Worm (Caenorhabditis elegans) whole organism, L1 larva: ENCODE measurements around the gene rps-13.

Experiments used
- F16B12.6 ChIP-seq: fragments of 150-350 bp; optimal IDR thresholded peaks from 2 replicates; lab custom pipeline; 2014; ENCODE audit warnings: missing biosample characterization, missing genetic modification characterization
- aha-1 ChIP-seq: fragments of 150-350 bp; optimal IDR thresholded peaks from 2 replicates; lab custom pipeline; 2014; ENCODE audit warnings: missing biosample characterization, missing genetic modification characterization
- aly-2 ChIP-seq: fragments of 150-350 bp; optimal IDR thresholded peaks from 2 replicates; lab custom pipeline; 2014; ENCODE audit warnings: missing biosample characterization, missing genetic modification characterization
- ceh-63 ChIP-seq: fragments of 200-800 bp; sonication (Bioruptor generic); optimal IDR thresholded peaks from 2 replicates; lab custom pipeline; 2018; ENCODE audit warnings: mild to moderate bottlenecking, missing genetic modification characterization, missing compliant biosample characterization
- ceh-8 ChIP-seq: fragments of 200-800 bp; sonication (Bioruptor generic); optimal IDR thresholded peaks from 2 replicates; lab custom pipeline; 2018; ENCODE audit warnings: mild to moderate bottlenecking, missing genetic modification characterization, moderate library complexity, missing compliant biosample characterization
- efl-1 ChIP-seq, 4 experiments: fragments of 150-350 bp; optimal IDR thresholded peaks in 3 of 4; peaks in 1 of 4; 1 replicate in 1 of 4; 2 replicates in 3 of 4; lab custom pipeline; 2014; ENCODE audit warnings: missing biosample characterization in 2 of 4, missing genetic modification characterization in 2 of 4, missing genetic modification reagents in 2 of 4
- egl-13 ChIP-seq: sonication (generic microtip); optimal IDR thresholded peaks from 2 replicates; lab custom pipeline; 2016; ENCODE audit warnings: missing genotype, missing genetic modification reagents, missing genetic modification characterization, missing compliant biosample characterization
- elt-2 ChIP-seq: sonication (generic microtip); optimal IDR thresholded peaks from 2 replicates; lab custom pipeline; 2016; ENCODE audit warnings: missing genetic modification characterization, mild to moderate bottlenecking, inconsistent platforms, missing compliant biosample characterization, missing genetic modification reagents
- elt-3 ChIP-seq, 6 experiments: fragments of 150-350 bp in 1 of 6; sonication (generic microtip); optimal IDR thresholded peaks; 2 replicates each; lab custom pipeline; 2017 to 2018; ENCODE audit warnings: missing biosample characterization in 6 of 6, missing genetic modification characterization in 6 of 6, inconsistent platforms in 1 of 6
- ets-5 ChIP-seq: fragments of 200-800 bp; sonication (Bioruptor generic); IDR thresholded peaks from 2 replicates; pipeline ENCODE4 v1.3.6; 2022; ENCODE audit warnings: missing genetic modification characterization, missing compliant biosample characterization
- fkh-4 ChIP-seq: sonication (generic microtip); optimal IDR thresholded peaks from 2 replicates; lab custom pipeline; 2016; ENCODE audit warnings: missing compliant biosample characterization, missing genetic modification characterization, borderline replicate concordance
- fkh-8 ChIP-seq: sonication (generic microtip); optimal IDR thresholded peaks from 2 replicates; lab custom pipeline; 2016; ENCODE audit warnings: mild to moderate bottlenecking, missing genetic modification characterization, missing compliant biosample characterization
- grh-1 ChIP-seq: fragments of 200-800 bp; sonication (Bioruptor generic); IDR thresholded peaks from 2 replicates; pipeline ENCODE4 v1.3.6; 2022; ENCODE audit warnings: missing genetic modification reagents, missing genetic modification characterization, missing compliant biosample characterization
- hlh-17 ChIP-seq: fragments of 200-800 bp; sonication (Bioruptor generic); optimal IDR thresholded peaks from 2 replicates; lab custom pipeline; 2018; ENCODE audit warnings: missing genetic modification characterization, mild to moderate bottlenecking, missing compliant biosample characterization, moderate library complexity, borderline replicate concordance
- hpl-2 ChIP-seq: fragments of 150-350 bp; optimal IDR thresholded peaks from 2 replicates; lab custom pipeline; 2014; ENCODE audit warnings: missing biosample characterization, missing genetic modification reagents, missing genetic modification characterization
- irx-1 ChIP-seq: sonication (generic microtip); optimal IDR thresholded peaks from 2 replicates; lab custom pipeline; 2016; ENCODE audit warnings: missing genetic modification characterization, missing compliant biosample characterization
- isw-1 ChIP-seq: fragments of 200-800 bp; sonication (Bioruptor generic); IDR thresholded peaks from 2 replicates; pipeline ENCODE4 v1.3.6; 2022; ENCODE audit warnings: missing genetic modification characterization, missing compliant biosample characterization
- lin-14 ChIP-seq: fragments of 200-800 bp; sonication (Bioruptor generic); optimal IDR thresholded peaks from 2 replicates; lab custom pipeline; 2018; ENCODE audit warnings: mild to moderate bottlenecking, missing genetic modification characterization, moderate library complexity, missing compliant biosample characterization
- lin-35 ChIP-seq, 2 experiments: fragments of 150-350 bp; optimal IDR thresholded peaks; 2 replicates each; lab custom pipeline; 2014; ENCODE audit warnings: missing biosample characterization in 2 of 2, missing genetic modification characterization in 2 of 2, missing genetic modification reagents in 2 of 2
- lin-39 ChIP-seq: fragments of 150-350 bp; optimal IDR thresholded peaks from 2 replicates; lab custom pipeline; 2014; ENCODE audit warnings: missing biosample characterization, missing genetic modification reagents, missing genetic modification characterization
- lsy-2 ChIP-seq, 2 experiments: fragments of 150-350 bp; optimal IDR thresholded peaks; 2 replicates each; lab custom pipeline; 2014; ENCODE audit warnings: missing biosample characterization in 2 of 2, missing genetic modification characterization in 2 of 2
- mab-9 ChIP-seq: fragments of 200-800 bp; sonication (Bioruptor generic); IDR thresholded peaks from 2 replicates; pipeline ENCODE4 v1.3.6; 2022; ENCODE audit warnings: missing genetic modification reagents, missing genetic modification characterization, missing compliant biosample characterization
- mdl-1 ChIP-seq, 2 experiments: fragments of 150-350 bp; optimal IDR thresholded peaks; 2 replicates each; lab custom pipeline; 2014 to 2017; ENCODE audit warnings: missing biosample characterization in 2 of 2, missing genetic modification characterization in 2 of 2, inconsistent platforms in 1 of 2
- nhr-19 ChIP-seq: fragments of 200-800 bp; sonication (Bioruptor generic); conservative IDR thresholded peaks from 2 replicates; pipeline ENCODE4 v1.3.6; 2022; ENCODE audit warnings: missing genetic modification characterization, missing compliant biosample characterization
- nhr-20 ChIP-seq: sonication (generic microtip); optimal IDR thresholded peaks from 2 replicates; lab custom pipeline; 2016; ENCODE audit warnings: mild to moderate bottlenecking, missing genetic modification characterization, missing compliant biosample characterization
- nhr-237 ChIP-seq: fragments of 150-350 bp; optimal IDR thresholded peaks from 2 replicates; lab custom pipeline; 2014; ENCODE audit warnings: missing biosample characterization, missing genetic modification characterization
- nhr-28 ChIP-seq: fragments of 150-350 bp; optimal IDR thresholded peaks from 2 replicates; lab custom pipeline; 2014; ENCODE audit warnings: missing biosample characterization, missing genetic modification characterization
- nhr-47 ChIP-seq: sonication (generic microtip); optimal IDR thresholded peaks from 2 replicates; lab custom pipeline; 2016; ENCODE audit warnings: mild to moderate bottlenecking, missing genetic modification characterization, moderate library complexity, missing compliant biosample characterization
- nhr-71 ChIP-seq: sonication (generic microtip); optimal IDR thresholded peaks from 2 replicates; lab custom pipeline; 2016; ENCODE audit warnings: mild to moderate bottlenecking, missing genetic modification characterization, moderate library complexity, missing compliant biosample characterization
- nhr-85 ChIP-seq: sonication (generic microtip); peaks from one replicate; lab custom pipeline; 2016; ENCODE audit warnings: missing genetic modification characterization, inconsistent platforms, missing compliant biosample characterization
- nhr-90 ChIP-seq: sonication (generic microtip); optimal IDR thresholded peaks from 2 replicates; lab custom pipeline; 2016; ENCODE audit warnings: mild to moderate bottlenecking, missing genetic modification characterization, missing compliant biosample characterization; ENCODE audit not compliant: poor library complexity
- pag-3 ChIP-seq: sonication (generic microtip); optimal IDR thresholded peaks from 2 replicates; lab custom pipeline; 2017; ENCODE audit warnings: missing genetic modification characterization, mild to moderate bottlenecking, missing compliant biosample characterization, antibody characterized with exemption, borderline replicate concordance; ENCODE audit not compliant: insufficient read depth
- pax-3 ChIP-seq: fragments of 200-800 bp; sonication (Bioruptor generic); optimal IDR thresholded peaks from 2 replicates; lab custom pipeline; 2018; ENCODE audit warnings: mild to moderate bottlenecking, missing genetic modification characterization, moderate library complexity, missing compliant biosample characterization
- pqm-1 ChIP-seq: sonication (generic microtip); optimal IDR thresholded peaks from 3 replicates; lab custom pipeline; 2017; ENCODE audit warnings: missing biosample characterization, missing genetic modification characterization
- rnt-1 ChIP-seq: sonication (generic microtip); optimal IDR thresholded peaks from 2 replicates; lab custom pipeline; 2016; ENCODE audit warnings: mild to moderate bottlenecking, missing genetic modification characterization, moderate library complexity, missing compliant biosample characterization
- skn-1 ChIP-seq: fragments of 150-350 bp; optimal IDR thresholded peaks from 2 replicates; lab custom pipeline; 2014; ENCODE audit warnings: missing biosample characterization, missing genetic modification characterization
- snpc-4 ChIP-seq: fragments of 150-350 bp; optimal IDR thresholded peaks from 2 replicates; lab custom pipeline; 2014; ENCODE audit warnings: missing biosample characterization, missing genetic modification characterization
- snu-23 ChIP-seq: sonication (generic microtip); optimal IDR thresholded peaks from 2 replicates; lab custom pipeline; 2016; ENCODE audit warnings: missing genetic modification characterization, missing compliant biosample characterization
- sup-37 ChIP-seq: fragments of 200-800 bp; sonication (Bioruptor generic); optimal IDR thresholded peaks from 2 replicates; lab custom pipeline; 2018; ENCODE audit warnings: mild to moderate bottlenecking, missing genetic modification characterization, missing compliant biosample characterization
- swsn-7 ChIP-seq: sonication (generic microtip); optimal IDR thresholded peaks from 2 replicates; lab custom pipeline; 2016; ENCODE audit warnings: missing genetic modification characterization, missing compliant biosample characterization
- tbx-2 ChIP-seq: sonication (generic microtip); optimal IDR thresholded peaks from 2 replicates; lab custom pipeline; 2016; ENCODE audit warnings: missing genetic modification characterization, missing compliant biosample characterization
- tlp-1 ChIP-seq: fragments of 150-350 bp; optimal IDR thresholded peaks from 2 replicates; lab custom pipeline; 2014; ENCODE audit warnings: missing biosample characterization, missing genetic modification characterization
- unc-30 ChIP-seq: sonication (generic microtip); optimal IDR thresholded peaks from 2 replicates; lab custom pipeline; 2017; ENCODE audit warnings: missing biosample characterization, missing genetic modification characterization
- unc-62 ChIP-seq: fragments of 150-350 bp; optimal IDR thresholded peaks from 2 replicates; lab custom pipeline; 2014; ENCODE audit warnings: missing biosample characterization, missing genetic modification reagents, missing genetic modification characterization
- unc-86 ChIP-seq: sonication (generic microtip); optimal IDR thresholded peaks from 2 replicates; lab custom pipeline; 2016; ENCODE audit warnings: missing genetic modification characterization, missing compliant biosample characterization
- unc-98 ChIP-seq: fragments of 200-800 bp; sonication (Bioruptor generic); IDR thresholded peaks from 2 replicates; pipeline ENCODE4 v1.3.6; 2022; ENCODE audit warnings: missing genetic modification characterization, missing compliant biosample characterization
- xbp-1 ChIP-seq: sonication (generic microtip); optimal IDR thresholded peaks from 2 replicates; lab custom pipeline; 2016; ENCODE audit warnings: missing genetic modification characterization, missing compliant biosample characterization
- ztf-4 ChIP-seq: fragments of 150-350 bp; optimal IDR thresholded peaks from 2 replicates; lab custom pipeline; 2014; ENCODE audit warnings: missing biosample characterization, missing genetic modification characterization

rps-13 gene

ce11 chrIII:6398124-6398523, 23.3 kb upstream of the rps-13 start:
- TF ChIP-seq aly-2, result no peak
- TF ChIP-seq xbp-1 (tag; lab: Kevin White, UChicago), result peak; percentile 13
- no peak for TF ChIP-seq egl-13 (tag; lab: Kevin White, UChicago)
- no peak for TF ChIP-seq ets-5 (GFP tag; lab: Robert Waterston, UW)
- no peak for TF ChIP-seq hpl-2 (GFP tag; lab: Kevin White, UChicago)
- no peak for TF ChIP-seq pag-3
- TF ChIP-seq snu-23 (GFP tag; lab: Kevin White, UChicago), result peak; percentile 40
- no peak for TF ChIP-seq unc-98 (GFP tag; lab: Robert Waterston, UW)
- TF ChIP-seq lsy-2 (tag; optimal IDR thresholded peaks at IDR 0.05; lab: Kevin White, UChicago), result peak; percentile 29 to 40
- TF ChIP-seq tbx-2 (tag; lab: Kevin White, UChicago), result peak; percentile 16
- no peak for TF ChIP-seq unc-62 (GFP tag; lab: Kevin White, UChicago)
- no peak for TF ChIP-seq nhr-47 (tag; lab: Kevin White, UChicago)
- peak; percentile 65 for TF ChIP-seq nhr-19 (GFP tag; lab: Robert Waterston, UW)
- TF ChIP-seq lin-14 (GFP tag; lab: Kevin White, UChicago), result peak; percentile 57
- no peak for TF ChIP-seq isw-1
- TF ChIP-seq unc-86 (tag; lab: Kevin White, UChicago), result no peak
- no peak for TF ChIP-seq hlh-17 (GFP tag; lab: Kevin White, UChicago)
- peak; percentile 69 for TF ChIP-seq rnt-1 (tag; lab: Kevin White, UChicago)
- peak; percentile 89 for TF ChIP-seq nhr-71 (tag; lab: Kevin White, UChicago)
- TF ChIP-seq efl-1 (optimal IDR thresholded peaks at IDR 0.05; lab: Kevin White, UChicago), result peak in 1 of 2 experiments; percentile 15
- TF ChIP-seq efl-1 (GFP tag; optimal IDR thresholded peaks at IDR 0.05 in 1 of 2; lab: Kevin White, UChicago), result no peak
- TF ChIP-seq lin-39 (tag; lab: Kevin White, UChicago), result peak; percentile 54
- TF ChIP-seq, all 84 proteins: peak for 10

- no peak for TF ChIP-seq swsn-7 (tag; lab: Kevin White, UChicago)
- no peak for TF ChIP-seq hpl-2 (GFP tag; lab: Kevin White, UChicago)
- TF ChIP-seq elt-2, result peak; percentile 96
- no peak for TF ChIP-seq aly-2
- no peak for TF ChIP-seq rnt-1 (tag; lab: Kevin White, UChicago)
- TF ChIP-seq snpc-4, result no peak
- peak; percentile 61 for TF ChIP-seq nhr-20 (tag; lab: Kevin White, UChicago)
- TF ChIP-seq lin-14 (GFP tag; lab: Kevin White, UChicago), result peak; percentile 59
- TF ChIP-seq lin-35 (GFP tag; optimal IDR thresholded peaks at IDR 0.05; lab: Kevin White, UChicago), result no peak
- TF ChIP-seq nhr-90 (tag; lab: Kevin White, UChicago), result peak; percentile 40
- TF ChIP-seq ceh-8 (GFP tag; lab: Kevin White, UChicago), result no peak
- TF ChIP-seq irx-1 (tag; lab: Kevin White, UChicago), result no peak
- peak; percentile 27 for TF ChIP-seq nhr-19 (GFP tag; lab: Robert Waterston, UW)
- no peak for TF ChIP-seq fkh-8 (tag; lab: Kevin White, UChicago)
- no peak for TF ChIP-seq ets-5 (GFP tag; lab: Robert Waterston, UW)
- TF ChIP-seq nhr-237 (tag; lab: Kevin White, UChicago), result no peak
- TF ChIP-seq unc-62 (GFP tag; lab: Kevin White, UChicago), result no peak
- no peak for TF ChIP-seq lsy-2 (tag; optimal IDR thresholded peaks at IDR 0.05; lab: Kevin White, UChicago)
- TF ChIP-seq F16B12.6 (tag; lab: Kevin White, UChicago), result no peak
- TF ChIP-seq pag-3, result no peak
- no peak for TF ChIP-seq mdl-1 (tag; optimal IDR thresholded peaks at IDR 0.05; lab: Kevin White, UChicago)
- TF ChIP-seq pax-3 (tag; lab: Kevin White, UChicago), result no peak
- no peak for TF ChIP-seq skn-1 (tag; lab: Kevin White, UChicago)
- TF ChIP-seq sup-37, result no peak
- peak; percentile 79 to 99 (median 89) for TF ChIP-seq elt-3 (tag; optimal IDR thresholded peaks at IDR 0.05; lab: Kevin White, UChicago)
- no peak for TF ChIP-seq ceh-63 (GFP tag; lab: Kevin White, UChicago)
- TF ChIP-seq grh-1 (GFP tag; lab: Robert Waterston, UW), result peak; percentile 50; the same call in 1 of the 2 replicates
- no peak for TF ChIP-seq efl-1 (optimal IDR thresholded peaks at IDR 0.05; lab: Kevin White, UChicago)
- peak in 1 of 2 experiments; percentile 74 for TF ChIP-seq efl-1 (GFP tag; optimal IDR thresholded peaks at IDR 0.05 in 1 of 2; lab: Kevin White, UChicago)
- no peak for TF ChIP-seq unc-30 (tag; lab: Kevin White, UChicago)
- no peak for TF ChIP-seq aha-1 (tag; lab: Kevin White, UChicago)
- TF ChIP-seq pqm-1 (tag; lab: Kevin White, UChicago), result peak; percentile 23
- no peak for TF ChIP-seq fkh-4 (tag; lab: Kevin White, UChicago)
- TF ChIP-seq nhr-28 (tag; lab: Kevin White, UChicago), result no peak
- no peak for TF ChIP-seq ztf-4 (tag; lab: Kevin White, UChicago)
- no peak for TF ChIP-seq xbp-1 (tag; lab: Kevin White, UChicago)
- peak; percentile 37 for TF ChIP-seq nhr-85 (tag; lab: Kevin White, UChicago)
- TF ChIP-seq tlp-1 (tag; lab: Kevin White, UChicago), result peak; percentile 2
- TF ChIP-seq mab-9 (GFP tag; lab: Robert Waterston, UW), result no peak
- TF ChIP-seq snu-23 (GFP tag; lab: Kevin White, UChicago), result peak; percentile 34
These were observed 21.6 kb upstream of the rps-13 start for ce11 chrIII:6396381-6396780.
